Fruit fly (Drosophila melanogaster): ENCODE data around the gene CG10969.

The CG10969 gene

DNA sequence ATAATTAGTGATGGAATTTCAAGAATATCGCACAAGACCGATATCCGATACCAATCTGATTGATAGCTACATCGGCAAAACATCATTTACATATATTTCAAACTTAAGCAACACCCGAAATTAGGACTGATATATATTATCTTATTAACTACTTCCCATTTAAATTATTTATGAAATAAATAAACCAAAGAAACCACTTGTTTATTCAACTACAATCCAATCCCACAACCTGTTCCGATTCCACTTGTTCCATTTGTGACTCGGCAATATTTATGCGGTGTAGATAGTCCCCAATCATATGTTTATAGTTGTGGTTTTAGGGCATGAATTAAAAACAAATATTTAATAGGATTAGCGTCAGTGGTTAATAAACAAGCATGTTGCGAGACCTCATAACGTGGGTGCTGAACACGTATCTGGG lies 26.1 kb downstream of the CG10969 start, which contains the start of the genes CG10973 and Vps13D (continued):
- TF ChIP-seq Vsx1 (GFP tag; optimal IDR thresholded peaks at IDR 0.05) (no peak), Ets97D (GFP tag; optimal IDR thresholded peaks at IDR 0.05) (peak; percentile 64), CG9215 (GFP tag; IDR thresholded peaks at IDR 0.05) (no peak), Neu2 (GFP tag; optimal IDR thresholded peaks at IDR 0.05; ENCODE audit: borderline replicate concordance) (no peak), az2 (GFP tag; optimal IDR thresholded peaks at IDR 0.05) (no peak), D19A (tag; optimal IDR thresholded peaks at IDR 0.05) (no peak), inv (GFP tag; IDR thresholded peaks at IDR 0.05; ENCODE audit: partially characterized antibody) (peak; percentile 89), CG3847 (GFP tag; IDR thresholded peaks at IDR 0.05) (no peak; the same call in 1 of the 2 replicates), CG6765 (GFP tag; optimal IDR thresholded peaks at IDR 0.05) (no peak), ken (GFP tag; IDR thresholded peaks at IDR 0.05) (no peak; the same call in 2 of the 3 replicates), CG10959 (GFP tag; IDR thresholded peaks at IDR 0.05) (no peak), Dfd (GFP tag; optimal IDR thresholded peaks at IDR 0.05) (no peak), lola (GFP tag; optimal IDR thresholded peaks at IDR 0.05) (no peak), Bgb (GFP tag; IDR thresholded peaks at IDR 0.05; ENCODE audit: partially characterized antibody) (peak; percentile 87), CG2129 (GFP tag; IDR thresholded peaks at IDR 0.05; ENCODE audit: partially characterized antibody) (peak; percentile 83), GATAe (GFP tag; conservative IDR thresholded peaks at IDR 0.05) (no peak), schlank (tag; optimal IDR thresholded peaks at IDR 0.05) (peak; percentile 69), Hey (tag; optimal IDR thresholded peaks at IDR 0.05) (no peak), CG10366 (GFP tag; IDR thresholded peaks at IDR 0.05) (no peak; the same call in 1 of the 2 replicates), ewg (GFP tag; optimal IDR thresholded peaks at IDR 0.05) (no peak), sqz (GFP tag; optimal IDR thresholded peaks at IDR 0.05) (no peak), zen2 (GFP tag; IDR thresholded peaks at IDR 0.05; ENCODE audit: partially characterized antibody) (peak; percentile 71; the same call in 2 of the 3 replicates), sens (GFP tag) (no peak), Gug (GFP tag; IDR thresholded peaks at IDR 0.05) (no peak), bowl (GFP tag; IDR thresholded peaks at IDR 0.05) (no peak), CG10274 (GFP tag; optimal IDR thresholded peaks at IDR 0.05) (no peak), gcm (GFP tag; optimal IDR thresholded peaks at IDR 0.05) (no peak), CG12744 (GFP tag; optimal IDR thresholded peaks at IDR 0.05) (no peak), CG4617 (GFP tag; optimal IDR thresholded peaks at IDR 0.05; ENCODE audit: borderline replicate concordance) (peak; percentile 70), lbe (GFP tag; optimal IDR thresholded peaks at IDR 0.05) (no peak), CG7928 (GFP tag; optimal IDR thresholded peaks at IDR 0.05) (peak; percentile 53), hb (GFP tag; IDR thresholded peaks at IDR 0.05; ENCODE audit: partially characterized antibody) (peak; percentile 79), pfk (GFP tag; optimal IDR thresholded peaks at IDR 0.05) (peak; percentile 96), CG9727 (GFP tag; optimal IDR thresholded peaks at IDR 0.05) (no peak), CG7963 (GFP tag; IDR thresholded peaks at IDR 0.05; ENCODE audit: partially characterized antibody) (peak; percentile 64), twi (tag; optimal IDR thresholded peaks at IDR 0.05) (no peak), nom (GFP tag; optimal IDR thresholded peaks at IDR 0.05) (no peak), CG2678 (tag; optimal IDR thresholded peaks at IDR 0.05) (no peak), Hsf (GFP tag; optimal IDR thresholded peaks at IDR 0.05) (peak; percentile 52), her (GFP tag; optimal IDR thresholded peaks at IDR 0.05) (no peak), CG33557 (GFP tag; optimal IDR thresholded peaks at IDR 0.05) (no peak), HmgD (GFP tag; optimal IDR thresholded peaks at IDR 0.05) (no peak), ind (GFP tag; optimal IDR thresholded peaks at IDR 0.05) (no peak), Rx (GFP tag; IDR thresholded peaks at IDR 0.05) (no peak), al (GFP tag; IDR thresholded peaks at IDR 0.05) (no peak), HmgZ (tag; optimal IDR thresholded peaks at IDR 0.05) (peak; percentile 71), NK7.1 (GFP tag; optimal IDR thresholded peaks at IDR 0.05) (peak; percentile 16), MESR4 (GFP tag; optimal IDR thresholded peaks at IDR 0.05) (peak; percentile 42), CG7745 (tag; optimal IDR thresholded peaks at IDR 0.05) (no peak), H2.0 (GFP tag; IDR thresholded peaks at IDR 0.05) (no peak)
